Worm (Caenorhabditis elegans): ENCODE measurements around the gene Y105C5B.17.
A peak's percentile ranks its signal among the peaks of the same experiment; 100 is the strongest.

The Y105C5B.17 gene

DNA sequence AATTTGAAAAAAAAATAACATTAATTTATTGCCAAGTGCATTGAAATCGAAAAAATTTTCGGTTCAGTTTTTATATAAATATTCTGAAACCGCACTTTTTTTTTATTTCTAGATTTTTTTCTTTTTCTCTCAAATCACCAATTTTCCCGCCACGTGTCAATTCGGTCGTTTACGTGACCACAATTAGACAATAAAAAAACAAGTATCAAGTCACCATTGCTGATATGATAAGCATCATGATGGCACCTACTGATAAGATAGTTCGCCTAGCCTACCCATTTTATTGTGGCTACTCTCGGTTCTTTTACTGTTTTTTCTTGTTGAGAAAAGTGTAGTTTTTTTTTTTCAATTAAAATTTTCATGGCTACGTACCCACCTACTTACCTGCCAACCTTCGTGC is 33.1 kb upstream of the Y105C5B.17 start (continued):
- TF ChIP-seq tra-1 (GFP tag; IDR thresholded peaks at IDR 0.05) (no peak), dmd-8 (GFP tag; IDR thresholded peaks at IDR 0.05) (no peak)

DNA sequence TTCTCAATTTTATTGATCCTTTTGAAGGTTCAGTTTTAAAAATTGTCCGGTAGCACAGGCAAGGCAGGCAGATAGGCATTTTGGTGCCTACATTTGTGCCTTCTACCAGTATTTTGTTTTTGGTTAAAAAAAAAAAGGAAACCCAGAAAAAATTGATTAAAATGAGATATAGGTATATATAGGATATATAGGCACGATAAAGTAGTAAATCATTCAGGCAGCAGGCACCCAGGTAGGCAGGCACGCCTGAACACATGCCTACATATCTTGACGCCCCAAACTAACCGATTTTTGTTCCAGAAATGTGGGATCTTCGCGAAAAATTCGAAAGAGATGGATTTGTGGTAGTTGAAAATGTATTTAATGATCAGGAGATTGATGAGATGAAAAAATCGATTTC is 32.6 kb upstream of the Y105C5B.17 start, which contains the start of gene Y105C5B.9:
Gene Y105C5B.9, plus strand, starts transcription at position 301 of the 400 bp plus-strand sequence.
- TF ChIP-seq nhr-102 (tag; optimal IDR thresholded peaks at IDR 0.05), result no peak

DNA sequence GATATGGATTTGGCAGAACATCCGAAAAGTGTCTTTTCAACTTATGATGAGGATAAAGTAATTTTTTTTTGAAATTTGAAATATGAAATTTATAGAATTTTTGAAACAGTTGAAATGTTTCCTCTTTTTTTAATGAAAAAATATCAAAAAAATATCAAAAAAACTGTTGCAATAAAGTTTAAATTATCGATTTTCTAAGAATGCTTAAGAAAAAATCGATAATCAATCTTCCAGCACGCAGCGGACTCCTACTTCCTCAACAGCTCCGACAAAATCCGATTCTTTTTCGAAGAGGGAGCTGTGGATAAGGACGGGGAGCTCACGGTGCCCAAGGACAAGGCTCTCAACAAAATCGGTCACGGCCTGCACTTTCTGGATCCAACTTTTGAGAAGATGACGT is 32.2 kb upstream of the Y105C5B.17 start:
- TF ChIP-seq unc-62 (GFP tag; optimal IDR thresholded peaks at IDR 0.05 in 1 of 2) (no peak), unc-62 (tag; optimal IDR thresholded peaks at IDR 0.05) (no peak), ceh-28 (tag; optimal IDR thresholded peaks at IDR 0.05) (peak; percentile 71)

DNA sequence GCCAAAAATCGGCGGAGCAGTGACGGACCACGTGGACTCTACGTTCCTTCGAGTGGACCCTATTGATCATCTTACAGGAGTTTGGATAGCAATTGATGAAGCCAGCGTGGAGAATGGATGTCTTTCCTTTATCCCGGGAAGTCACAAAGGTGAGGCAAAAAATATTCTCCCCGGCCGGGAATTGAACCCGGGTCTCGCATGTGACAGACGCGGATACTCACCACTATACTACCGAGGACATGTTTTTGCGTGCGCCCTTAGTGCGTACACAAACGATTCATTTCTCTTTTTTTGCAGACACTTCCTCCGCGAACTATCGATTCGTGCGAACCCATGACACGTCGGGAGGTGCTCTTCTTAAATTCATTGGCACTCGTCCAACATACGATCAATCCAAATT is 31.7 kb upstream of the Y105C5B.17 start:
- TF ChIP-seq lim-7 (GFP tag; IDR thresholded peaks at IDR 0.05) (no peak), mdl-1 (tag; optimal IDR thresholded peaks at IDR 0.05) (peak in 1 of 2 experiments; percentile 44), aly-2 (tag; optimal IDR thresholded peaks at IDR 0.05) (no peak), spr-3 (GFP tag; optimal IDR thresholded peaks at IDR 0.05) (peak; percentile 60), ceh-28 (tag; optimal IDR thresholded peaks at IDR 0.05) (no peak), ama-1 (optimal IDR thresholded peaks at IDR 0.05) (no peak), lin-13 (GFP tag; optimal IDR thresholded peaks at IDR 0.05) (no peak), nhr-77 (tag; optimal IDR thresholded peaks at IDR 0.05) (no peak), ceh-20 (GFP tag; IDR thresholded peaks at IDR 0.05) (0 out of 2 replicates have a peak, but pooled peaks have one; percentile 44), nhr-42 (GFP tag; IDR thresholded peaks at IDR 0.05) (no peak), zag-1 (tag; optimal IDR thresholded peaks at IDR 0.05) (no peak), fkh-10 (GFP tag; optimal IDR thresholded peaks at IDR 0.05) (no peak), arid-1 (GFP tag; conservative IDR thresholded peaks at IDR 0.05) (peak; percentile 50; the same call in 1 of the 2 replicates), vab-7 (GFP tag; IDR thresholded peaks at IDR 0.05) (peak; percentile 73), ztf-7 (tag; optimal IDR thresholded peaks at IDR 0.05) (no peak), mxl-3 (GFP tag; optimal IDR thresholded peaks at IDR 0.05) (peak; percentile 72), lin-1 (GFP tag; IDR thresholded peaks at IDR 0.05) (0 out of 2 replicates have a peak, but pooled peaks have one; percentile 12), nhr-28 (tag; optimal IDR thresholded peaks at IDR 0.05) (peak; percentile 23), tra-1 (GFP tag; IDR thresholded peaks at IDR 0.05) (peak; percentile 39; the same call in 1 of the 2 replicates), hmg-1.1 (GFP tag; IDR thresholded peaks at IDR 0.05) (no peak), mdt-29 (GFP tag; IDR thresholded peaks at IDR 0.05) (peak; percentile 62; the same call in 1 of the 2 replicates), ceh-44 (GFP tag; IDR thresholded peaks at IDR 0.05) (peak; percentile 48; the same call in 1 of the 2 replicates), T26A8.4 (GFP tag; IDR thresholded peaks at IDR 0.05) (peak; percentile 73), snpc-1.2 (GFP tag; IDR thresholded peaks at IDR 0.05) (peak; percentile 99), dpl-1 (GFP tag; optimal IDR thresholded peaks at IDR 0.05) (no peak), nhr-6 (tag; optimal IDR thresholded peaks at IDR 0.05) (no peak), daf-12 (tag; optimal IDR thresholded peaks at IDR 0.05) (no peak), ceh-82 (tag; optimal IDR thresholded peaks at IDR 0.05) (no peak), F26F4.8 (GFP tag; conservative IDR thresholded peaks at IDR 0.05) (peak; percentile 66; the same call in 1 of the 2 replicates), jun-1 (tag; optimal IDR thresholded peaks at IDR 0.05) (no peak), zip-11 (GFP tag; IDR thresholded peaks at IDR 0.05) (no peak), ctbp-1 (GFP tag; IDR thresholded peaks at IDR 0.05) (peak; percentile 47; the same call in 1 of the 2 replicates), mep-1 (tag; optimal IDR thresholded peaks at IDR 0.05) (peak; percentile 67), nhr-102 (tag; optimal IDR thresholded peaks at IDR 0.05) (no peak), madf-5 (GFP tag; IDR thresholded peaks at IDR 0.05) (peak; percentile 34 to 59; a peak in 1 of 4 replicates), dve-1 (tag; optimal IDR thresholded peaks at IDR 0.05; ENCODE audit: insufficient read depth) (peak; percentile 28), aha-1 (tag) (peak; percentile 96), ztf-11 (tag; optimal IDR thresholded peaks at IDR 0.05) (no peak), daf-16 (GFP tag; optimal IDR thresholded peaks at IDR 0.05) (no peak), daf-16 (tag; optimal IDR thresholded peaks at IDR 0.05) (peak; percentile 49), dmd-9 (GFP tag; IDR thresholded peaks at IDR 0.05) (peak; percentile 37; the same call in 1 of the 2 replicates), Y105C5A.15 (GFP tag; IDR thresholded peaks at IDR 0.05) (0 out of 2 replicates have a peak, but pooled peaks have one; percentile 51), unc-62 (GFP tag; optimal IDR thresholded peaks at IDR 0.05 in 1 of 2) (no peak), unc-62 (tag; optimal IDR thresholded peaks at IDR 0.05) (no peak), nhr-111 (GFP tag; optimal IDR thresholded peaks at IDR 0.05) (no peak)

Measured in whole organism, L4 larva.